Fruit fly (Drosophila melanogaster): ENCODE measurements around the gene CG1750.
A peak's percentile ranks its signal among the peaks of the same experiment; 100 is the strongest.

Gene CG1750

DNA sequence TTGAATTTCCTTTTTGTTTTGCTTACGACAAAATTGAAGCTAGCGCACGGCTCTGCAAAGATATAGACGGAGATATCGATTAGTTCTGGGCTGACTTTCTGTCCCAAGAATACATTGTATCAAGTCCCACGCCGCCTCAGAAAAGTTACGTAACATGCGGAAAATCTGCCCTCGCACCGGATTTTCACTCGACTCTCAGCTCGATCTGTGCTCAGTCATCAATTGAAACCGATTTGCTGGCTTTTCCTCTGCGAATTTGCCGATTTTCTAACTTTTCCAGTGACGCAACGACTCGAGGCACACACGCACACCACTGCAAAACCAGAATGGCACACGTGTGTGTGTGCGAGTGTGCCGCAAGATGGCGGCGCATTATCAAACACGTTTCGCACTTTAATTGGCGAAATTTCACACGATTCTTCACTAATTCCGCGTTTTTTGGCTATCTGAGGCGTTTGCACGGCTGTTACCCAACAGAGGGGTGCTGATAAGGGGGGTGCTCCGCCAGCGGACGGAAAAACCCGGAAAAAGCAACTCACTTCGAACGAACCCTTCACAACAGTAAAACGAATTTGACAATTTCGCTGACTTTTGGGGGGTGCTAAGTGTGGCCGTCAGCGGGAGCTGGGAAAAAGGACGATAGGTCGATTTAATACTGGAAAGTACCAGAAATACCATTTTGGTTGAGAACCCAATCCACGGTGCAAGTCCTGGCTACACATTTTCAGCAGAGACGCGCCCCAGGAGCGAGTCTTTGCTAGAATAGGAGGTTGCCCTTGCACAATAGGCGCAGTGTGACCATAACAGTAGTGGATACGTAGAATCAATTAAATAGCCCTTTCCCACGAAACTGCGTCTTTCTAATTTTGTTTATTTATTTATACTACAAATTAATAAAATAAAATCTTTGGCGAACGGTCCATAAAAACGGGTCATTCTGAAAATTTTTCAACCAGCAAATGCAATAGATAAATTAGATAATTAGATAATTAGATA is 35.4 kb downstream of the CG1750 start, which contains the start of gene ATPsynC (continued):
- TF ChIP-seq CG4854 (GFP tag; optimal IDR thresholded peaks at IDR 0.05) (peak; percentile 5), CG17361 (GFP tag; IDR thresholded peaks at IDR 0.05) (no peak), fu2 (GFP tag; optimal IDR thresholded peaks at IDR 0.05) (peak; percentile 61), psq (GFP tag; optimal IDR thresholded peaks at IDR 0.05) (no peak), CG3726 (GFP tag; IDR thresholded peaks at IDR 0.05) (no peak), da (GFP tag; optimal IDR thresholded peaks at IDR 0.05) (no peak), Side (GFP tag; optimal IDR thresholded peaks at IDR 0.05) (peak; percentile 45), CG16815 (GFP tag; optimal IDR thresholded peaks at IDR 0.05) (peak; percentile 15), NK7.1 (GFP tag; optimal IDR thresholded peaks at IDR 0.05) (no peak), CG6683 (GFP tag; optimal IDR thresholded peaks at IDR 0.05) (peak; percentile 25), CG8924 (tag; optimal IDR thresholded peaks at IDR 0.05) (peak; percentile 48), CTCF (GFP tag; optimal IDR thresholded peaks at IDR 0.05) (peak; percentile 71), CG6689 (GFP tag; IDR thresholded peaks at IDR 0.05) (no peak), CG3163 (GFP tag; optimal IDR thresholded peaks at IDR 0.05) (peak; percentile 27), Six4 (GFP tag; optimal IDR thresholded peaks at IDR 0.05) (no peak), Fer3 (tag; optimal IDR thresholded peaks at IDR 0.05) (no peak), Camta (GFP tag; optimal IDR thresholded peaks at IDR 0.05) (no peak), eve (GFP tag; optimal IDR thresholded peaks at IDR 0.05) (no peak), Nf-YC (tag; optimal IDR thresholded peaks at IDR 0.05) (peak; percentile 39), CG2202 (tag; optimal IDR thresholded peaks at IDR 0.05) (peak; percentile 21), Hsf (GFP tag; optimal IDR thresholded peaks at IDR 0.05) (peak; percentile 44), ham (GFP tag; IDR thresholded peaks at IDR 0.05) (no peak), CG12104 (GFP tag; optimal IDR thresholded peaks at IDR 0.05) (peak; percentile 20), HmgZ (tag; optimal IDR thresholded peaks at IDR 0.05) (peak; percentile 91), tgo (GFP tag; IDR thresholded peaks at IDR 0.05) (no peak), Nf-YA (GFP tag; IDR thresholded peaks at IDR 0.05) (no peak), PHDP (tag; optimal IDR thresholded peaks at IDR 0.05) (peak; percentile 42), CG2712 (tag; optimal IDR thresholded peaks at IDR 0.05) (peak; percentile 52), chn (GFP tag; optimal IDR thresholded peaks at IDR 0.05) (peak; percentile 68), sob (GFP tag; IDR thresholded peaks at IDR 0.05) (no peak), CG12236 (GFP tag; optimal IDR thresholded peaks at IDR 0.05) (no peak), hkb (optimal IDR thresholded peaks at IDR 0.05) (peak; percentile 31), hkb (GFP tag; IDR thresholded peaks at IDR 0.05) (no peak), grn (GFP tag; optimal IDR thresholded peaks at IDR 0.05) (no peak), YL-1 (GFP tag; optimal IDR thresholded peaks at IDR 0.05) (peak; percentile 91), schlank (tag; optimal IDR thresholded peaks at IDR 0.05) (peak; percentile 20), CG14965 (GFP tag; optimal IDR thresholded peaks at IDR 0.05; ENCODE audit: borderline replicate concordance) (no peak), CG10147 (GFP tag; optimal IDR thresholded peaks at IDR 0.05) (no peak), CG32767 (GFP tag; IDR thresholded peaks at IDR 0.05) (no peak), CG12155 (GFP tag; optimal IDR thresholded peaks at IDR 0.05) (peak; percentile 48), nom (GFP tag; optimal IDR thresholded peaks at IDR 0.05) (peak; percentile 66), CG1024 (GFP tag; IDR thresholded peaks at IDR 0.05) (no peak), ind (GFP tag; optimal IDR thresholded peaks at IDR 0.05) (no peak), mam (GFP tag; optimal IDR thresholded peaks at IDR 0.05) (no peak), CG3065 (GFP tag; optimal IDR thresholded peaks at IDR 0.05) (peak; percentile 19), CG6765 (GFP tag; optimal IDR thresholded peaks at IDR 0.05) (peak; percentile 78), lbe (GFP tag; optimal IDR thresholded peaks at IDR 0.05) (no peak), slp2 (GFP tag; optimal IDR thresholded peaks at IDR 0.05) (peak; percentile 21), CG8388 (GFP tag; optimal IDR thresholded peaks at IDR 0.05) (no peak), slou (GFP tag; optimal IDR thresholded peaks at IDR 0.05) (peak; percentile 10)

Data from whole organism, embryonic.